Fruit fly (Drosophila melanogaster): ENCODE data around the gene CG32591.

The CG32591 gene

DNA sequence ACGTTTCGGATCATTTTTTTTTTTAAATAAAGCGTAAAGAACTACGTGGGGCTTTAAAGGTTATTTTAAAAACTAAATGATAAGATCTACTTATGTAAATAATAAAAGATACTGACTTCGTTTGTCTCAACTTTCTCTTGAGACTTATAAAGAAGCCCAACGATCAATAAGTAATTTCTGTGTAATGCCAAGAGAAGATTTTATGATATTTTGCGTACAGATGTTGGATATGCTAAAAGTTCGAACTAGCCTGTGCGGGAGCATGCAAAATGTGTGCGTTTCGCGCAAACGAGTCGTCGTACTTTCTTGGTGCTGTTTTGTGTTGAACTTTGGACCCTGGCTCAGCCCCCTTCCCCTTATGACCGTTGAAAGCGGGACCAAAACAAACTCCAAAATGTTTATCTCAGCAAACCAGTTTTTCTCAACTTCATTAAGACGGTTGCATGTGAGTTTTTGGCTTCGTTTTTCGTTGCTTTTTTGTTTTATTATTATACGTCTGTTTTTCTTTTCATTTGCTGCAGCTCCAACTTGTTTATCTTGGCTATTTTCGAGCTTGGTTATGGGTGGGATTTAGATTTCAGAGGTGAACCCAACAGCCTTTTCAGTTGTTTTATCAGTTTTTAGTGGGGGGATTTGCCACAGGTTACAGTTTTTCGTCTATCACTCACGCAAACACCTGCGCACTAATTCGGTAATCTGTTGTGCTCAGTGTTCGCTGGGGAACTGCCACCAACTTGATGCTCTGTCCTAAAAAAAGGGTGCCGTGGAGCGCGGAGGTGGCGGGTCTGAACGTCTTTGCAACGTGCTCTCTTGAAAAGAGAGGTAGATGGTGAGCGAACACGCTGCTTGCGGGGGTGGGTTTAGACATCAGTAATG, 24.3 kb upstream of the CG32591 start, which contains the start of gene pdgy (continued):
- TF ChIP-seq CG12236 (GFP tag; optimal IDR thresholded peaks at IDR 0.05) = no peak
- TF ChIP-seq Atf-2 (GFP tag; optimal IDR thresholded peaks at IDR 0.05) = no peak
- TF ChIP-seq crc (GFP tag; optimal IDR thresholded peaks at IDR 0.05) = no peak
- TF ChIP-seq Awh (GFP tag; IDR thresholded peaks at IDR 0.05) = peak; percentile 5; the same call in 1 of the 2 replicates
- no peak for TF ChIP-seq so (GFP tag; IDR thresholded peaks at IDR 0.05)
- peak; percentile 8 for TF ChIP-seq CG11504 (tag; optimal IDR thresholded peaks at IDR 0.05)
- no peak for TF ChIP-seq tll (GFP tag; optimal IDR thresholded peaks at IDR 0.05)
- TF ChIP-seq sd (tag; optimal IDR thresholded peaks at IDR 0.05) = no peak
- no peak for TF ChIP-seq jing (GFP tag; optimal IDR thresholded peaks at IDR 0.05)
- no peak for TF ChIP-seq CG18764 (GFP tag; optimal IDR thresholded peaks at IDR 0.05)
- no peak for TF ChIP-seq cato (GFP tag; optimal IDR thresholded peaks at IDR 0.05; ENCODE audit: borderline replicate concordance)
- TF ChIP-seq Mad (GFP tag; optimal IDR thresholded peaks at IDR 0.05) = no peak
- TF ChIP-seq pita (GFP tag; optimal IDR thresholded peaks at IDR 0.05) = no peak
- TF ChIP-seq eyg (GFP tag; optimal IDR thresholded peaks at IDR 0.05) = no peak
- TF ChIP-seq wor (GFP tag; IDR thresholded peaks at IDR 0.05) = no peak
- TF ChIP-seq dan (GFP tag; IDR thresholded peaks at IDR 0.05) = no peak
- peak; percentile 60 for TF ChIP-seq abd-A (tag; optimal IDR thresholded peaks at IDR 0.05)
- no peak for TF ChIP-seq emc (GFP tag; optimal IDR thresholded peaks at IDR 0.05)
- TF ChIP-seq CG10543 (GFP tag; optimal IDR thresholded peaks at IDR 0.05) = peak; percentile 31
- TF ChIP-seq CG8089 (GFP tag; optimal IDR thresholded peaks at IDR 0.05) = no peak
- TF ChIP-seq fd102C (GFP tag; optimal IDR thresholded peaks at IDR 0.05) = no peak
- no peak for TF ChIP-seq Ets97D (GFP tag; optimal IDR thresholded peaks at IDR 0.05)
- TF ChIP-seq phol (tag; optimal IDR thresholded peaks at IDR 0.05) = no peak
- TF ChIP-seq Lpt (GFP tag; optimal IDR thresholded peaks at IDR 0.05) = no peak
- TF ChIP-seq pho (GFP tag; optimal IDR thresholded peaks at IDR 0.05) = no peak
- TF ChIP-seq tin (GFP tag; optimal IDR thresholded peaks at IDR 0.05) = no peak
- no peak for TF ChIP-seq dm (GFP tag; optimal IDR thresholded peaks at IDR 0.05)
- TF ChIP-seq Camta (GFP tag; optimal IDR thresholded peaks at IDR 0.05) = no peak
- TF ChIP-seq mam (GFP tag; optimal IDR thresholded peaks at IDR 0.05) = no peak
- TF ChIP-seq sug (tag; optimal IDR thresholded peaks at IDR 0.05) = peak; percentile 15
- TF ChIP-seq Dek (tag; optimal IDR thresholded peaks at IDR 0.05) = no peak
- TF ChIP-seq CG3726 (GFP tag; IDR thresholded peaks at IDR 0.05) = no peak
- TF ChIP-seq CG6654 (GFP tag; optimal IDR thresholded peaks at IDR 0.05) = no peak
- TF ChIP-seq CG8359 (GFP tag; optimal IDR thresholded peaks at IDR 0.05; ENCODE audit: borderline replicate concordance) = no peak
- no peak for TF ChIP-seq lilli (GFP tag; optimal IDR thresholded peaks at IDR 0.05)
- TF ChIP-seq Ptx1 (GFP tag; IDR thresholded peaks at IDR 0.05) = 0 out of 2 replicates have a peak, but pooled peaks have one; percentile 14
- TF ChIP-seq Bdp1 (GFP tag; optimal IDR thresholded peaks at IDR 0.05) = no peak
- no peak for TF ChIP-seq ind (GFP tag; optimal IDR thresholded peaks at IDR 0.05)
- no peak for TF ChIP-seq CG12104 (GFP tag; optimal IDR thresholded peaks at IDR 0.05)
- TF ChIP-seq Dll (GFP tag; IDR thresholded peaks at IDR 0.05; ENCODE audit: partially characterized antibody) = no peak
- no peak for TF ChIP-seq usp (GFP tag; optimal IDR thresholded peaks at IDR 0.05)
- TF ChIP-seq klu (GFP tag; IDR thresholded peaks at IDR 0.05) = no peak
- no peak for TF ChIP-seq en (GFP tag; optimal IDR thresholded peaks at IDR 0.05)
- TF ChIP-seq BtbVII (GFP tag; optimal IDR thresholded peaks at IDR 0.05) = no peak
- no peak for TF ChIP-seq Abd-B (GFP tag; optimal IDR thresholded peaks at IDR 0.05)
- TF ChIP-seq Neu2 (GFP tag; optimal IDR thresholded peaks at IDR 0.05; ENCODE audit: borderline replicate concordance) = no peak
- TF ChIP-seq kni (GFP tag; optimal IDR thresholded peaks at IDR 0.05) = peak; percentile 84
- TF ChIP-seq PHDP (tag; optimal IDR thresholded peaks at IDR 0.05) = no peak
- TF ChIP-seq NFAT (GFP tag; IDR thresholded peaks at IDR 0.05) = no peak
- TF ChIP-seq tap (tag; optimal IDR thresholded peaks at IDR 0.05) = no peak
